Worm (Caenorhabditis elegans) whole organism, young adult: ENCODE results near the gene sru-40.

Source experiments
- B0019.2 ChIP-seq: fragments of 200-800 bp; sonication (Bioruptor generic); conservative IDR thresholded peaks from 2 replicates; pipeline ENCODE4 v1.3.6; 2022; ENCODE audit warnings: missing genetic modification reagents, missing genetic modification characterization, missing compliant biosample characterization
- B0035.1 ChIP-seq: sonication (generic microtip); optimal IDR thresholded peaks from 2 replicates; lab custom pipeline; 2016; ENCODE audit warnings: missing genetic modification characterization, mild to moderate bottlenecking, missing compliant biosample characterization, missing genotype, missing genetic modification reagents
- B0261.1 ChIP-seq: sonication (generic microtip); optimal IDR thresholded peaks from 2 replicates; lab custom pipeline; 2016; ENCODE audit warnings: mild to moderate bottlenecking, missing genetic modification characterization, moderate library complexity, missing compliant biosample characterization
- B0336.3 ChIP-seq: fragments of 200-800 bp; sonication (Bioruptor generic); IDR thresholded peaks from 2 replicates; pipeline ENCODE4 v1.3.6; 2022; ENCODE audit warnings: missing genetic modification characterization, missing compliant biosample characterization
- C06A6.2 ChIP-seq: fragments of 200-800 bp; sonication (Bioruptor generic); conservative IDR thresholded peaks from 2 replicates; pipeline ENCODE4 v1.3.6; 2022; ENCODE audit warnings: missing genetic modification characterization, missing compliant biosample characterization
- C17E4.6 ChIP-seq: fragments of 200-800 bp; sonication (Bioruptor generic); IDR thresholded peaks from 2 replicates; pipeline ENCODE4 v1.3.6; 2022; ENCODE audit warnings: missing genetic modification reagents, missing genetic modification characterization, missing compliant biosample characterization
- D2030.7 ChIP-seq: fragments of 200-800 bp; sonication (Bioruptor generic); IDR thresholded peaks from 2 replicates; pipeline ENCODE4 v1.3.6; 2022; ENCODE audit warnings: missing genetic modification reagents, missing genetic modification characterization, missing compliant biosample characterization
- F49E8.2 ChIP-seq: sonication (generic microtip); optimal IDR thresholded peaks from 3 replicates; lab custom pipeline; 2017; ENCODE audit warnings: missing genetic modification characterization, mild to moderate bottlenecking, missing compliant biosample characterization, antibody characterized with exemption, moderate library complexity; ENCODE audit not compliant: insufficient read depth
- K12H6.12 ChIP-seq: fragments of 200-800 bp; sonication (Bioruptor generic); optimal IDR thresholded peaks from 2 replicates; lab custom pipeline; 2018; ENCODE audit warnings: mild to moderate bottlenecking, missing genetic modification characterization, missing compliant biosample characterization
- T26A5.8 ChIP-seq: sonication (generic microtip); optimal IDR thresholded peaks from 2 replicates; lab custom pipeline; 2016; ENCODE audit warnings: missing genetic modification characterization, missing compliant biosample characterization
- Y56A3A.18 ChIP-seq: fragments of 200-800 bp; sonication (Bioruptor generic); IDR thresholded peaks from 2 replicates; pipeline ENCODE4 v1.3.6; 2022; ENCODE audit warnings: missing genetic modification reagents, missing genetic modification characterization, missing compliant biosample characterization
- Y95B8A.8 ChIP-seq: fragments of 200-800 bp; sonication (Bioruptor generic); IDR thresholded peaks from 2 replicates; pipeline ENCODE4 v1.3.6; 2022; ENCODE audit warnings: missing genetic modification reagents, missing genetic modification characterization, missing compliant biosample characterization
- ZK185.1 ChIP-seq: sonication (generic microtip); optimal IDR thresholded peaks from 2 replicates; lab custom pipeline; 2016; ENCODE audit warnings: mild to moderate bottlenecking, missing genetic modification characterization, missing compliant biosample characterization; ENCODE audit not compliant: poor library complexity, severe bottlenecking
- athp-1 ChIP-seq: sonication (generic microtip); optimal IDR thresholded peaks from 2 replicates; lab custom pipeline; 2017; ENCODE audit warnings: mild to moderate bottlenecking, missing genetic modification characterization, missing compliant biosample characterization
- bed-2 ChIP-seq: fragments of 200-800 bp; sonication (Bioruptor generic); IDR thresholded peaks from 2 replicates; pipeline ENCODE4 v1.3.6; 2022; ENCODE audit warnings: missing genetic modification reagents, missing genetic modification characterization, missing compliant biosample characterization
- ceh-27 ChIP-seq: fragments of 200-800 bp; sonication (Bioruptor generic); optimal IDR thresholded peaks from 2 replicates; lab custom pipeline; 2018; ENCODE audit warnings: mild to moderate bottlenecking, missing genetic modification characterization, moderate library complexity, missing compliant biosample characterization
- dpl-1 ChIP-seq: fragments of 150-350 bp; optimal IDR thresholded peaks from 2 replicates; lab custom pipeline; 2014; ENCODE audit warnings: missing biosample characterization, missing genetic modification reagents, missing genetic modification characterization
- efl-1 ChIP-seq: fragments of 150-350 bp; optimal IDR thresholded peaks from 2 replicates; lab custom pipeline; 2014; ENCODE audit warnings: missing biosample characterization, missing genetic modification reagents, missing genetic modification characterization
- ekl-4 ChIP-seq: fragments of 200-800 bp; sonication (Bioruptor generic); IDR thresholded peaks from 2 replicates; pipeline ENCODE4 v1.3.6; 2022; ENCODE audit warnings: missing genetic modification reagents, missing genetic modification characterization, missing compliant biosample characterization
- him-1 ChIP-seq: sonication (generic microtip); optimal IDR thresholded peaks from 2 replicates; lab custom pipeline; 2016; ENCODE audit warnings: missing genotype, missing genetic modification reagents, missing genetic modification characterization, missing compliant biosample characterization
- lin-35 ChIP-seq, 3 experiments: fragments of 150-350 bp in 2 of 3; sonication (generic microtip) in 1 of 3; optimal IDR thresholded peaks; 2 replicates each; lab custom pipeline; 2014 to 2018; ENCODE audit warnings: missing biosample characterization in 3 of 3, missing genetic modification characterization in 3 of 3, missing genetic modification reagents in 3 of 3
- lin-40 ChIP-seq: sonication (generic microtip); optimal IDR thresholded peaks from 2 replicates; lab custom pipeline; 2016; ENCODE audit warnings: missing genetic modification characterization, mild to moderate bottlenecking, missing compliant biosample characterization, missing genotype, missing genetic modification reagents
- lin-54 ChIP-seq: fragments of 200-800 bp; sonication (Bioruptor generic); optimal IDR thresholded peaks from 2 replicates; lab custom pipeline; 2018; ENCODE audit warnings: mild to moderate bottlenecking, missing genetic modification characterization, missing compliant biosample characterization
- mes-4 ChIP-seq: sonication (generic microtip); optimal IDR thresholded peaks from 2 replicates; lab custom pipeline; 2016; ENCODE audit warnings: missing genotype, missing genetic modification characterization, missing compliant biosample characterization
- nhr-27 ChIP-seq: fragments of 200-800 bp; sonication (Bioruptor generic); optimal IDR thresholded peaks from 2 replicates; lab custom pipeline; 2018; ENCODE audit warnings: mild to moderate bottlenecking, missing genetic modification characterization, moderate library complexity, missing compliant biosample characterization
- nhr-80 ChIP-seq: sonication (generic microtip); optimal IDR thresholded peaks from 2 replicates; lab custom pipeline; 2016; ENCODE audit warnings: missing genetic modification characterization, missing compliant biosample characterization
- pbrm-1 ChIP-seq: fragments of 200-800 bp; sonication (Bioruptor generic); IDR thresholded peaks from 2 replicates; pipeline ENCODE4 v1.3.6; 2022; ENCODE audit warnings: missing genetic modification reagents, missing genetic modification characterization, missing compliant biosample characterization
- rec-8 ChIP-seq, 2 experiments: sonication (generic microtip); optimal IDR thresholded peaks; 2 replicates each; lab custom pipeline; 2016; ENCODE audit warnings: mild to moderate bottlenecking in 2 of 2, missing genetic modification characterization in 2 of 2, missing genetic modification reagents in 2 of 2, missing genotype in 2 of 2, missing biosample characterization in 1 of 2, missing compliant biosample characterization in 1 of 2, moderate library complexity in 1 of 2
- rpc-1 ChIP-seq, 2 experiments: fragments of 150-350 bp in 1 of 2; sonication (generic microtip) in 1 of 2; optimal IDR thresholded peaks; 2 replicates each; lab custom pipeline; 2014 to 2018; ENCODE audit warnings: missing biosample characterization in 1 of 2, missing genetic modification characterization in 1 of 2, missing genetic modification reagents in 1 of 2, missing genotype in 1 of 2
- sdz-38 ChIP-seq: sonication (generic microtip); optimal IDR thresholded peaks from 2 replicates; lab custom pipeline; 2016; ENCODE audit warnings: missing genotype, missing genetic modification characterization, missing compliant biosample characterization
- snpc-4 ChIP-seq, 5 experiments: fragments of 150-350 bp in 1 of 5; sonication (generic microtip) in 4 of 5; optimal IDR thresholded peaks; 2 replicates each; lab custom pipeline; 2014 to 2018; ENCODE audit warnings: missing genetic modification characterization in 5 of 5, missing biosample characterization in 3 of 5, antibody characterized with exemption in 2 of 5, mild to moderate bottlenecking in 2 of 5, missing compliant biosample characterization in 2 of 5, missing genotype in 2 of 5, moderate library complexity in 2 of 5, missing genetic modification reagents in 1 of 5
- somi-1 ChIP-seq: fragments of 200-800 bp; sonication (Bioruptor generic); optimal IDR thresholded peaks from 2 replicates; lab custom pipeline; 2018; ENCODE audit warnings: mild to moderate bottlenecking, missing genetic modification characterization, missing compliant biosample characterization
- sptf-2 ChIP-seq: fragments of 200-800 bp; sonication (Bioruptor generic); optimal IDR thresholded peaks from 2 replicates; lab custom pipeline; 2018; ENCODE audit warnings: mild to moderate bottlenecking, missing genetic modification characterization, missing compliant biosample characterization
- tbx-9 ChIP-seq: sonication (generic microtip); optimal IDR thresholded peaks from 2 replicates; lab custom pipeline; 2016; ENCODE audit warnings: borderline replicate concordance, missing genetic modification characterization, inconsistent platforms, missing compliant biosample characterization
- unc-62 ChIP-seq: fragments of 150-350 bp; optimal IDR thresholded peaks from 2 replicates; lab custom pipeline; 2014; ENCODE audit warnings: missing biosample characterization, missing genetic modification reagents, missing genetic modification characterization
- xnd-1 ChIP-seq: sonication (generic microtip); optimal IDR thresholded peaks from 2 replicates; lab custom pipeline; 2016; ENCODE audit warnings: missing genotype, missing genetic modification reagents, missing genetic modification characterization, missing compliant biosample characterization
- zfh-2 ChIP-seq: fragments of 200-800 bp; sonication (Bioruptor generic); conservative IDR thresholded peaks from 2 replicates; pipeline ENCODE4 v1.3.6; 2022; ENCODE audit warnings: missing genetic modification reagents, missing genetic modification characterization, missing compliant biosample characterization
- zim-3 ChIP-seq: sonication (generic microtip); optimal IDR thresholded peaks from 2 replicates; lab custom pipeline; 2017; ENCODE audit warnings: mild to moderate bottlenecking, missing genetic modification characterization, moderate library complexity, missing compliant biosample characterization
- ztf-22 ChIP-seq: fragments of 200-800 bp; sonication (Bioruptor generic); optimal IDR thresholded peaks from 2 replicates; lab custom pipeline; 2018; ENCODE audit warnings: mild to moderate bottlenecking, missing genetic modification characterization, moderate library complexity, missing compliant biosample characterization
- ztf-3 ChIP-seq: fragments of 200-800 bp; sonication (Bioruptor generic); optimal IDR thresholded peaks from 2 replicates; lab custom pipeline; 2018; ENCODE audit warnings: mild to moderate bottlenecking, missing genetic modification characterization, missing compliant biosample characterization
- ztf-6 ChIP-seq: fragments of 200-800 bp; sonication (Bioruptor generic); IDR thresholded peaks from 2 replicates; pipeline ENCODE4 v1.3.6; 2022; ENCODE audit warnings: missing genetic modification reagents, missing genetic modification characterization, missing compliant biosample characterization

Gene sru-40

DNA sequence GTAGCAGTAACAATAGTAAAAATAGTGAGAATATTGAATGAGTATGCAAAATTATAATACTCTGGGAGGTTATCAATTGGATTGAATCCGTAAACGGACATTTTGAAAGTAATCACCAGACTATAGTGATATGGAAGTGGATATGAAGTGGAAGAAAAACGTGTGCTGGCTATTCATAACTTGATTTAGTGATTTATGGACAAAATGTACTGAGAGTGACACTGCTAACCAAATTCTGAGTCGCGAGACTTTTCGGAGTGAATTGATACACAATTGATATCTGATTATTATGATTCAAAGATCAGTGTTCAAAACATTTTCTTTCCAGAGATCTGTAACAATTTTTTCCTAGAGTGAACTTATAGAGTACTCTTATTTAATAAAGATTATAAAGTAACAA is 2.1 kb upstream of the sru-40 start, which contains the start of gene sru-38:
Gene sru-38 (minus strand): TSS at position 101 of the 400 bp plus-strand sequence.
- no peak for TF ChIP-seq xnd-1 (tag; lab: Kevin White, UChicago)
- TF ChIP-seq ZK185.1 (tag; lab: Kevin White, UChicago): no peak
- TF ChIP-seq athp-1 (tag; lab: Kevin White, UChicago): no peak
- TF ChIP-seq mes-4 (tag; lab: Kevin White, UChicago): no peak
- no peak for TF ChIP-seq him-1 (tag; lab: Kevin White, UChicago)
- TF ChIP-seq B0035.1 (tag; lab: Kevin White, UChicago): no peak
- TF ChIP-seq T26A5.8 (tag; lab: Kevin White, UChicago): no peak
- no peak for TF ChIP-seq unc-62
- TF ChIP-seq zfh-2 (GFP tag; lab: Robert Waterston, UW): no peak
- no peak for TF ChIP-seq nhr-80
- no peak for TF ChIP-seq B0261.1 (tag; lab: Kevin White, UChicago)
- no peak for TF ChIP-seq ztf-6
- TF ChIP-seq rec-8 (tag; optimal IDR thresholded peaks at IDR 0.05; lab: Kevin White, UChicago): no peak
- TF ChIP-seq bed-2 (GFP tag; lab: Robert Waterston, UW): no peak
- no peak for TF ChIP-seq sptf-2 (GFP tag; lab: Kevin White, UChicago)
- TF ChIP-seq B0336.3: no peak
- TF ChIP-seq, all 124 proteins: peak for 0

DNA sequence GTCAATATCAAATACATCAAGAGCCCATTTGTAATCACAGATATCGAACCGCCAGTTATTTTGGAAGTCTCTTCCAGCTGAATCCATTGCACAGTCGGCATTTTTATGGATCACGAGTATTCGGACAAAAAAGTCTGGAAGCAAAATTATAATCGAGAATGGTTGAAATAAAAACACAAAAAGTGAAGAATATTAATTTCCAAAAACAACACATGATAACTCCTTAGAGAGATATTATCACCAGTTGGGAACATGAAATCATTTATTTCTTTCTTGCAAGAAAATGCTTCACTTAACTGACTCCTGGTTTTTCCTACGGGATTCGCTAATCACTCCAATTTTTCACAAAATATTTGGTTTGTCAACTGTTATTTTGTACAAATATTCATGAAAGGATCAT is 9.7 kb downstream of the sru-40 start, which contains the start of gene str-2:
Gene str-2 (minus strand): TSS at position 101 of the 400 bp plus-strand sequence.
- TF ChIP-seq K12H6.12 (tag; lab: Kevin White, UChicago) (no peak), zim-3 (tag; lab: Kevin White, UChicago) (no peak), ztf-3 (GFP tag; lab: Kevin White, UChicago) (no peak), lin-40 (tag; lab: Kevin White, UChicago) (no peak), C06A6.2 (GFP tag; lab: Robert Waterston, UW) (no peak), ceh-27 (GFP tag; lab: Kevin White, UChicago) (no peak)
- TF ChIP-seq, all 124 proteins: peak for 0

DNA sequence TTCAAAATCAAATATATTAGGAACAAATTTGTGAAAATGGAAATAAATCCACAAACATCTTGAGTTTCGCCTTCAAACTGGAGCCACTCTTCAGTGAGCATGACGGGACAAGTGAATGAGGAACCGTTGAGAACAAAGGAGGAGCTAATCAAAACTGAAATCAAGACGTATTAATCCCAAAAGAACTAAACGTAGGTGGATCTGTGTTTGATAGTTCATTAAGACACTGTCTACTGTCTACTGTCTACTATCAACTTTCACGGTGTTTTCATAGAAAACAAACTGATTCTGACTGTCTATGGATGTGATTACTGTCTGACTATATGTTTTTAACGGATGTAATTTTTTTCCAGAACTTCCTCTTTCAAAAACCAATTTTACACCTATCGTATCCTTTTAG is 12.1 kb downstream of the sru-40 start, which contains the start of gene str-193:
Gene str-193 (minus strand): TSS at position 101 of the 400 bp plus-strand sequence.
- TF ChIP-seq C17E4.6 (GFP tag; lab: Robert Waterston, UW): no peak
- no peak for TF ChIP-seq sdz-38 (tag; lab: Kevin White, UChicago)
- TF ChIP-seq pbrm-1 (GFP tag; lab: Robert Waterston, UW): no peak

DNA sequence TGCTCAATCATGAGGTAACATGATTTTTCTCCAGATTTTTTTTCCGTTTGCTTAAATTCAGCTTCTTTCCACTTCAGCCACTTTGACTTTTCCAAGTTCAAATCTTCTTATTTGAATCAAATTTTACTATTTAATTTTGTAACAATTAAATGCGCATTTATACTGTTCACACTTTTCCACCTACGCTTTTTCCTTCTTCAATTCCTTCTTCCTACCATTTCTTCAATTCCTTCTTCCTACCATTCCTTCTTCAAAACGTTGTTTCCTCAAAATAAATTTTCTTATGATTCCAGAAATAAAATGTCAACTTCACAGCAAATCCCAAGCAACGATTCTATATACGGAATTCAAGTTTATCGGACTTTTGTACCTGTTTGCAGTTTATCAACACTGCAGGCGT is 17.4 kb downstream of the sru-40 start, which contains the start of gene sru-31:
Gene sru-31 (plus strand): TSS at position 301 of the 400 bp plus-strand sequence.
- no peak for TF ChIP-seq ztf-22 (GFP tag; lab: Kevin White, UChicago)
- TF ChIP-seq lin-40 (tag; lab: Kevin White, UChicago): no peak
- TF ChIP-seq lin-54 (GFP tag; lab: Kevin White, UChicago): no peak
- no peak for TF ChIP-seq dpl-1 (GFP tag; lab: Kevin White, UChicago)
- TF ChIP-seq F49E8.2 (tag; lab: Kevin White, UChicago): no peak
- no peak for TF ChIP-seq ekl-4 (GFP tag; lab: Robert Waterston, UW)
- no peak for TF ChIP-seq ZK185.1 (tag; lab: Kevin White, UChicago)
- TF ChIP-seq lin-35 (GFP tag; optimal IDR thresholded peaks at IDR 0.05; lab: Kevin White, UChicago): no peak
- TF ChIP-seq somi-1: no peak
- no peak for TF ChIP-seq rpc-1 (optimal IDR thresholded peaks at IDR 0.05; lab: Kevin White, UChicago)
- TF ChIP-seq rpc-1 (tag; optimal IDR thresholded peaks at IDR 0.05; lab: Kevin White, UChicago): no peak
- TF ChIP-seq efl-1 (GFP tag; lab: Kevin White, UChicago): no peak
- no peak for TF ChIP-seq xnd-1 (tag; lab: Kevin White, UChicago)
- TF ChIP-seq B0019.2 (GFP tag; lab: Robert Waterston, UW): no peak
- no peak for TF ChIP-seq tbx-9 (tag; lab: Kevin White, UChicago)
- TF ChIP-seq T26A5.8 (tag; lab: Kevin White, UChicago): no peak
- TF ChIP-seq nhr-27 (tag; lab: Kevin White, UChicago): no peak
- no peak for TF ChIP-seq Y56A3A.18
- no peak for TF ChIP-seq snpc-4 (GFP tag; optimal IDR thresholded peaks at IDR 0.05; lab: Kevin White, UChicago)
- TF ChIP-seq snpc-4 (tag; optimal IDR thresholded peaks at IDR 0.05; lab: Kevin White, UChicago): no peak
- no peak for TF ChIP-seq D2030.7 (GFP tag; lab: Robert Waterston, UW)
- TF ChIP-seq Y95B8A.8 (GFP tag; lab: Robert Waterston, UW): no peak
- TF ChIP-seq, all 124 proteins: peak for 0
